Worm (Caenorhabditis elegans): ENCODE data around the gene his-37.

Gene his-37

DNA sequence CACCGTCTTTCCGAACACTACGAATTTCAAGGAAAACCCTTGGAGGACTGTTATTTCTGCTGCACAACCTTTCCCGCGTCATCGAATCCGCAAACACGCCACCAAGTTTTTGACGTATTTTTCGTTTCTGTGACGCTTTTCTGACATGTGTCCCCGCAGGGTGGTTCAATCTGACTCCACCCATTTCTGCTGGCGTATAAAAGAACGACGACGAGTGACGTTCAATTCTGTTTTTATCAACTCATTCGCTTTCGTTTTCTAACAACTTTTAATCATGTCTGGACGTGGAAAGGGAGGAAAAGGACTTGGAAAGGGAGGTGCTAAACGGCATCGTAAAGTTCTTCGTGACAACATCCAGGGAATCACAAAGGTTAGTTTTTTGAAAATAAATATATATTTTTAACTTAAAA lies at the start of gene his-37:
Gene his-37 (plus strand): TSS at position 246 of the 410 bp plus-strand sequence.
- TF ChIP-seq ceh-58 (GFP tag; IDR thresholded peaks at IDR 0.05) = no peak
- peak; percentile 90 for TF ChIP-seq rcor-1 (GFP tag; IDR thresholded peaks at IDR 0.05)
- TF ChIP-seq atf-7 (tag; optimal IDR thresholded peaks at IDR 0.05) = peak; percentile 97
- peak; percentile 71; the same call in 1 of the 2 replicates for TF ChIP-seq hmg-20 (GFP tag; IDR thresholded peaks at IDR 0.05)
- peak; percentile 50 for TF ChIP-seq dpl-1 (GFP tag; optimal IDR thresholded peaks at IDR 0.05)
- TF ChIP-seq F39B2.1 (GFP tag; IDR thresholded peaks at IDR 0.05) = peak; percentile 100
- TF ChIP-seq Y53G8AR.9 (GFP tag; conservative IDR thresholded peaks at IDR 0.05) = peak; percentile 96
- no peak for TF ChIP-seq F10E7.11 (tag; optimal IDR thresholded peaks at IDR 0.05)
- TF ChIP-seq snpc-1.3 (tag; optimal IDR thresholded peaks at IDR 0.05; ENCODE audit: insufficient read depth) = peak; percentile 26
- TF ChIP-seq ZK185.1 (tag; optimal IDR thresholded peaks at IDR 0.05; ENCODE audit: poor library complexity, severe bottlenecking) = peak; percentile 93
- peak; percentile 96 for TF ChIP-seq egl-18 (GFP tag; IDR thresholded peaks at IDR 0.05)
- peak; percentile 93 to 95 for TF ChIP-seq let-607 (tag; optimal IDR thresholded peaks at IDR 0.05)
- no peak for TF ChIP-seq ccch-3 (GFP tag; optimal IDR thresholded peaks at IDR 0.05)
- TF ChIP-seq tbp1 (GFP tag; optimal IDR thresholded peaks at IDR 0.05) = peak; percentile 81
- peak; percentile 94 for TF ChIP-seq chd-7 (tag; optimal IDR thresholded peaks at IDR 0.05)
- TF ChIP-seq lin-40 (tag; optimal IDR thresholded peaks at IDR 0.05) = peak; percentile 99
- peak; percentile 97 for TF ChIP-seq nfyb-1 (GFP tag; IDR thresholded peaks at IDR 0.05)
- TF ChIP-seq madf-10 (tag; optimal IDR thresholded peaks at IDR 0.05) = peak; percentile 95
- TF ChIP-seq akir-1 (GFP tag; optimal IDR thresholded peaks at IDR 0.05) = peak; percentile 33
- peak; percentile 95 for TF ChIP-seq nhr-90 (tag; optimal IDR thresholded peaks at IDR 0.05)
- no peak for TF ChIP-seq nhr-179 (tag; optimal IDR thresholded peaks at IDR 0.05)
- no peak for TF ChIP-seq F57A8.1 (GFP tag; optimal IDR thresholded peaks at IDR 0.05)
- no peak for TF ChIP-seq him-1 (tag; optimal IDR thresholded peaks at IDR 0.05)
- 0 out of 2 replicates have a peak, but pooled peaks have one; percentile 43 for TF ChIP-seq ztf-25 (GFP tag; IDR thresholded peaks at IDR 0.05)
- peak; percentile 97 for TF ChIP-seq tlf-1 (GFP tag; optimal IDR thresholded peaks at IDR 0.05)
- TF ChIP-seq ets-4 (GFP tag; optimal IDR thresholded peaks at IDR 0.05) = peak; percentile 98
- TF ChIP-seq hlh-12 (tag; optimal IDR thresholded peaks at IDR 0.05) = no peak
- TF ChIP-seq madf-6 (GFP tag; IDR thresholded peaks at IDR 0.05) = peak; percentile 33; the same call in 1 of the 2 replicates
- peak; percentile 69 for TF ChIP-seq lin-26 (GFP tag; IDR thresholded peaks at IDR 0.05)
- TF ChIP-seq F57C9.4 (tag; optimal IDR thresholded peaks at IDR 0.05) = peak; percentile 64
- TF ChIP-seq Y53F4B.3 (GFP tag; IDR thresholded peaks at IDR 0.05) = no peak
- TF ChIP-seq ceh-91 (GFP tag; IDR thresholded peaks at IDR 0.05) = no peak
- no peak for TF ChIP-seq mxl-1 (tag; optimal IDR thresholded peaks at IDR 0.05)
- peak; percentile 93 for TF ChIP-seq ekl-4 (GFP tag; IDR thresholded peaks at IDR 0.05)
- TF ChIP-seq cebp-1 (GFP tag; IDR thresholded peaks at IDR 0.05) = peak; percentile 78
- TF ChIP-seq cebp-1 (tag; optimal IDR thresholded peaks at IDR 0.05) = peak; percentile 96
- TF ChIP-seq somi-1 (GFP tag; optimal IDR thresholded peaks at IDR 0.05) = peak; percentile 98
- peak; percentile 96 for TF ChIP-seq egl-44 (GFP tag; IDR thresholded peaks at IDR 0.05)
- TF ChIP-seq Y95B8A.8 (GFP tag; IDR thresholded peaks at IDR 0.05) = 0 out of 2 replicates have a peak, but pooled peaks have one; percentile 48
- no peak for TF ChIP-seq sptf-2 (GFP tag; optimal IDR thresholded peaks at IDR 0.05)
- peak; percentile 96 for TF ChIP-seq B0336.3 (GFP tag; IDR thresholded peaks at IDR 0.05)
- no peak for TF ChIP-seq lsy-27 (tag; optimal IDR thresholded peaks at IDR 0.05; ENCODE audit: borderline replicate concordance, insufficient read depth)
- TF ChIP-seq ztf-26 (tag; optimal IDR thresholded peaks at IDR 0.05) = peak; percentile 98
- peak; percentile 93 for TF ChIP-seq mcd-1 (GFP tag; IDR thresholded peaks at IDR 0.05)
- TF ChIP-seq pha-4 (tag; optimal IDR thresholded peaks at IDR 0.05) = peak; percentile 96
- TF ChIP-seq madf-3 (GFP tag; IDR thresholded peaks at IDR 0.05) = peak; percentile 93
- TF ChIP-seq pbrm-1 (GFP tag; IDR thresholded peaks at IDR 0.05) = peak; percentile 98
- peak; percentile 88 for TF ChIP-seq unc-62 (GFP tag; optimal IDR thresholded peaks at IDR 0.05)

All from whole organism, young adult.